Fruit fly (Drosophila melanogaster): Measurements from ENCODE around the gene slmb.

- TF ChIP-seq psq (optimal IDR thresholded peaks at IDR 0.05) (peak; percentile 74), h (optimal IDR thresholded peaks at IDR 0.05) (no peak)
Observed at dm6 chr3R:21107907-21108591, 19.2 kb downstream of the slmb start, which contains the start of the genes Sec15 and rtet.

All from Kc167 (cell line).